Worm (Caenorhabditis elegans): ENCODE measurements around the gene F25F2.1.

- no peak for TF ChIP-seq nhr-237 (tag; optimal IDR thresholded peaks at IDR 0.05)
- no peak for TF ChIP-seq fkh-10 (GFP tag; optimal IDR thresholded peaks at IDR 0.05)
- no peak for TF ChIP-seq Y5F2A.4 (GFP tag; optimal IDR thresholded peaks at IDR 0.05)
- TF ChIP-seq skn-1 (tag; optimal IDR thresholded peaks at IDR 0.05): no peak
- no peak for TF ChIP-seq egl-27 (tag; optimal IDR thresholded peaks at IDR 0.05)
- TF ChIP-seq ces-1 (GFP tag; optimal IDR thresholded peaks at IDR 0.05): no peak
- no peak for TF ChIP-seq tra-1 (GFP tag; IDR thresholded peaks at IDR 0.05)
- no peak for TF ChIP-seq snpc-1.2 (GFP tag; IDR thresholded peaks at IDR 0.05)
- peak in 1 of 2 experiments; percentile 95 for TF ChIP-seq unc-62 (GFP tag; optimal IDR thresholded peaks at IDR 0.05 in 1 of 2)
- TF ChIP-seq unc-62 (tag; optimal IDR thresholded peaks at IDR 0.05): no peak
- no peak for TF ChIP-seq snpc-4 (tag; optimal IDR thresholded peaks at IDR 0.05)
- TF ChIP-seq ceh-28 (tag; optimal IDR thresholded peaks at IDR 0.05): no peak
- TF ChIP-seq mep-1 (tag; optimal IDR thresholded peaks at IDR 0.05): no peak
- no peak for TF ChIP-seq rbr-2 (tag; optimal IDR thresholded peaks at IDR 0.05)
Observed at ce11 chrIII:4476313-4476712, 32.3 kb upstream of the F25F2.1 start.
